Fruit fly (Drosophila melanogaster) ovary, adult (tissue): Measurements from ENCODE around the gene Ptp4E.
A peak's percentile ranks its signal among the peaks of the same experiment; 100 is the strongest.

Source experiments
- CG17801 ChIP-seq: fragments of 200-800 bp; optimal IDR thresholded peaks from 2 replicates; lab custom pipeline; 2019; ENCODE audit warnings: missing biosample characterization, mild to moderate bottlenecking, missing genetic modification characterization, moderate library complexity; ENCODE audit not compliant: partially characterized antibody

The Ptp4E gene

DNA sequence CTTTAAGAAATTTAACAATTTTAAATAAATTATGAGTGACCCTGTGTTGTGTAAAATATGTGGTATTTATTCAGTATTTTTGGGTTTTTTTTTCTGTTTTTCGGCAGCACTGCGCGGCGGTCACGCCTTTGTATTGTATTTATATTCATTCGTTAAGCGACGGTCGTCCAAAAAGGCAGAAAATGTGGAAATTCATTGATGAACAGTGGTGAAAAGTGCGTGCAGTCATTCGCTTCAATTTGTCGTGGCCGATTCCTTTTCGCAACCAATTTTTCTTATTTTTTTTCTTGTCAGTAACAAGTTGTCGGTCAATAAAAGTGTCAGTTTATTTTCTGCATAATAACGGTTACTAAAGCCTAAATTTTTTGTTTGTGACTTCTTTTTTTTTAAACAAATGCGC lies at the start of gene Ptp4E:
Ptp4E (plus strand) TSS at position 143 of the 400 bp plus-strand sequence.
- TF ChIP-seq CG17801 (GFP tag; lab: Kevin White, UChicago) = no peak

- TF ChIP-seq CG17801 (GFP tag; lab: Kevin White, UChicago) = no peak
Measured at dm6 chrX:4894596-4894995, 44.3 kb upstream of the Ptp4E start.

- TF ChIP-seq CG17801 (GFP tag; lab: Kevin White, UChicago) = no peak
Measured at dm6 chrX:4896892-4897291, 42.0 kb upstream of the Ptp4E start.

dm6 chrX:4906573-4906972 lies 32.4 kb upstream of the Ptp4E start, which contains the start of gene CG6927:
Gene CG6927 (plus strand): TSS chrX:4906900.
- TF ChIP-seq CG17801 (GFP tag; lab: Kevin White, UChicago) = peak; percentile 68

DNA sequence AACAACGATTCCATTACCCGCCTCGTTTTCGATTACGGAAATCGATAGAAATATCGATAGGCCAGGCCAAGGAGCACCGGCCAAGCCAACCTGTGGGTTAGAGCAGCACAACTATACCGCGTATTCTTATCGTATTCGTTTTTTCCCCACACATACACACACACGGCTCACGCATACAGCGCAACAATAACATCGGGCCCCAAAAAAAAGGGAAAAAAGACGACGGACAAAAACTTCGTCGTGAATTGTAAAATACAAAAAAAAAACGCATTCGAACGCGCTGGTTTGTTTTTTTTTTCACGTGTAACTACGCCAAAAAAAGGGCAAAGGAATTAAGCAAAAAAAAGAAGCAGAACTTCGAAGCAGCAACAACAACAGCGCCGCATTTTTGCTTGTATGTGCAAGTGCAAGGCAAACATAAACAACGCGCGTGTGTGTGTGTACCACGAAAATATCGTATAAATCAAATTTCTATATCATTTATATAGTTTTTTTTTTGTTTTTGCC lies 29.9 kb upstream of the Ptp4E start, which contains the start of gene CG32772:
CG32772 (plus strand) TSS at position 177 of the 507 bp plus-strand sequence.
- peak; percentile 98 for TF ChIP-seq CG17801 (GFP tag; lab: Kevin White, UChicago)

- peak; percentile 100 for TF ChIP-seq CG17801 (GFP tag; lab: Kevin White, UChicago)
Measured at dm6 chrX:4909938-4910778, 28.8 kb upstream of the Ptp4E start.

DNA sequence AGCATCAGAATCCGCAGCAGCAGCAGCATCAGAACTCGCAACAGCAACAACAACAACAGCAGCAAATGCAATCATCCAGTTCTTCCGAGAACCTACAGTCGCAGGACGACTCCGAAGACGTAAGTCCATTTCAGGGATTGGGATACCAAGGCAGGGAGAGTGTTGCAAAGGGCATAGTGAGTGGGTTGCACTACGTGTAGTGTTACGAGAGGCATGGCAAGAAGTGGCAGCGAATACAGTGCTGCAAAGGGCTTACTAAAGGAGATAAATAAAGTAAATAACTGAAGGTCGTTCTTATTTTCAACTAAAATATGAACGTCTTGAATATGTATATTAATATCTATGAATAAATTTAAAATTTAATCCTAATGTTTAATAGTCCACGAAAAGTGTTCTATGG lies 27.9 kb upstream of the Ptp4E start:
- no peak for TF ChIP-seq CG17801 (GFP tag; lab: Kevin White, UChicago)

- TF ChIP-seq CG17801 (GFP tag; lab: Kevin White, UChicago) = peak; percentile 88
Measured at dm6 chrX:4911765-4912245, 27.1 kb upstream of the Ptp4E start.

- no peak for TF ChIP-seq CG17801 (GFP tag; lab: Kevin White, UChicago)
Measured at dm6 chrX:4912370-4912769, 26.6 kb upstream of the Ptp4E start.

- TF ChIP-seq CG17801 (GFP tag; lab: Kevin White, UChicago) = peak; percentile 4
Measured at dm6 chrX:4918228-4919022, 20.5 kb upstream of the Ptp4E start, which contains the start of the genes CG4041 and Hgsnat. Gene CG4041 (minus strand): TSS chrX:4918447. Gene Hgsnat (plus strand): TSS chrX:4918730.

DNA sequence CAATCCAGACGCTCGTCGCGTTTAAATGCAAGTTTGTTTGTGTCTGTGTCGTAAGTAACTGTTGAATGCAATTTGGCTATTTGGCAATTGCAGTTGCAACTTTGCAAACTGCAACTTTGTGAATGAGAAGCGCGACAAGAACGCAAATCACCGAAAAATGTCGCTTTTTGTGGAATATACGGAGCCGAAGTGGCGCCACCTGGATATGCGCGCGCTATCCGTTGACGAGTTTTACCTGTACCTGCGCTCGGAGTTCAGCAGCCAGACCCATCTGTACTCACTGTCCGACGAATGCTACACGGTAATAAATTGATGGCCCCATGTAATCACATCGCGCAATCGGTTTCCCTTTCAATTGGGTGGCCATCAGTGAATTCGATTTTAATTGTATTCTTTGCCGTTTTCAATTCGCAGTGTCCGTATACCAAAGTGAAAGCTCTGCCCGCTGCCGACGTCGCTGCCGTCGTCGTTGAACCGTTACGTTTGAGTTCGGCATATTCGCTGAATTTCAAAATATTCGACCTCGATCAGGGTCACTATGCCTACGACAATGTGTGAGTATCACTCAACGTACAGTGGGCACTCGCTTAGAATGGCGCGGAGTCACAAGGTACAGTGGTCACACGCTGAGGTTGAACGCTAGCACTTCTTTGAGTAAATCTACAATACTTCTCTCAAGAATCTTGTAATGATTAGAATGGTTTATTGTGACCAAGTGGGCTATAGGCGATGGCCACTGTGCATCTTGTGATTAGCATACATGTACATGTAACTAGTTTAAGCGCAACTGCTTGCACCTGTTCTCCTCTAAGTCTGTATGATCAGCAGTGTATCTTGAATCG lies 19.7 kb upstream of the Ptp4E start:
- peak; percentile 76 for TF ChIP-seq CG17801 (GFP tag; lab: Kevin White, UChicago)

DNA sequence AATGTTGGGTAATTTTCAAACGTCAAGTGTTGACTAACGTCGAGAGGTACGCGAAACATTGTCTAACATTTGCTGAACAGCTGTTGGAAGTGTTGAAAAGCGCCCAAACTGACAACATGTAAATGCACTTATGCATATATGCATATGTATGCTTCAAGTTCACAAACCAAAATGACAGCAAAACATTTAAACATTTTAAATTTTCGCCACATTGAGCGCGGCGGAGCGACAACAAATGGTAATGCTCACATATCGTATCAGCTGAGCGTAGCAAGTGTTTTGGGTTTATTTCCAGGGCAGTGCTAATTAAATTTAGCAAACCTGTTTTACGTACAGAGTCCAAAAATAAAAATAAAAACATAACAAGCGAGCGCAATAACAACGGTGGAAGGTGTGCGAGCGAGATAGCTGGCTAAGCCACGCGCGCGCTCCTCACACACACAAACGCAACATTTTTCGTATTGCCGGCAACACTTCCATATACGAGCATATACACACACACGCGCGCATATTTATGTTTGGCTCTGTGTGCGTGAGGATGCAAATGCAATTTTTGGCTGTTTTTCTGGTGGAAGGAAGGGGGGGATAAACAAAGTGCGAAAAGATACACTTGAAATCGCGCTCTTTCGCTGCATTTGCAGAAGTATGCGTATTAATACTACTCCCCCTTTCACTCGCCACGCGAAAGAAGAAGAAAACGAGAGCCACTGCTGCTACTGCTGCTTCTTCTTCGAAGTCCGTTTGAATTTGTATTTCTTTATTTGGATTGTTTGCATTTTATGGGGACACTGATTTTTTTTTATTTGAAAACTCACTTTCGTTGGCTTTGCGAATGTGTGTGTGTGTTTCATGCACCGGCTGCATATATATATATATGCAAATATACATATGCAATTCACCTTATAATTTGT lies 8.6 kb upstream of the Ptp4E start:
- no peak for TF ChIP-seq CG17801 (GFP tag; lab: Kevin White, UChicago)

DNA sequence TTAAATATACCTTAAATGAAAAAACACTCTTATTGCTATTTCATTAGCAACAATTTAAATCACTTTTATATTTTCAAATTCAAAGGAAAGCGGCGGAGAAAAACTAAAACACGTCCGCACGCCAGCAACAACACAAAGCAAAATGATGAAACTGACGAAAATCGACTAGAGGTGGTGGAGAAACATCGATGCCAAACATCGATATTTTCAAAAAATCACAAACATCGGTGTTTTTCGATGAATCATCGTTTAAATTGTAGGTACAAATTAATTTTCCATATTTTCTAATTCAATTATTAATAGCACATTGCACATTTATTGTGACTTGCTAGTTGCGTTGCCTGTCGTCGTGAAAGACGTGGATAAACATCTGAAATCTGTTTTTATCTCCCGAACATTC lies 7.9 kb upstream of the Ptp4E start:
- TF ChIP-seq CG17801 (GFP tag; lab: Kevin White, UChicago) = peak; percentile 43
